Worm (Caenorhabditis elegans): ENCODE measurements around the gene mlt-3.

DNA sequence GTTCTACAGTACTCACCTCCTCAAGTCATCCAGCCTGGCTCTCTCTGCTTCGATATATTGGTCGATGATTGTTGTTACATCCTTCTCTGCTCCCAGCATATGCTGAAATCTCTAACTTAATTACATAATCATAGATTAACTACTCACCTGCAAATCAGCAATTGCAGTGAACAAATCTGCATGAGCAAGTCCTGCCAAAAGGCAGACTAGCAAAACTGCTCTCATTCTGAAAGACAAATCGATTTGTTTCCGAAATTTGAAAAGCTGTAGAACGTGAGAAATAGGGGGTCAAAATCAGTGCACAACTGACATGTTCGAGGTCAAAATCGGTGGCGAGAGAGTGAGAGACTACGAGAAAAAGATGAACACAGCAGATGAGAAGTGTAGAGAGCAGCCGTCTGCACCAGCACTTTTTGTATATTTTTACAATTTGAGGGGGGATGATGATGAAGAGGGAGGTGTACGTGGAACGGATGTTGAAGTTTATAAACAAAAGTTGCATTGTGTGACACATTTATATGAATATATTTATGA is 11.1 kb downstream of the mlt-3 start, which contains the start of gene phy-2:
- no peak for TF ChIP-seq unc-120 (tag; optimal IDR thresholded peaks at IDR 0.05; ENCODE audit: poor library complexity, severe bottlenecking)
- TF ChIP-seq tbx-8 (GFP tag; optimal IDR thresholded peaks at IDR 0.05), result no peak
- TF ChIP-seq nhr-237 (tag; optimal IDR thresholded peaks at IDR 0.05), result no peak
- TF ChIP-seq hlh-1 (tag; optimal IDR thresholded peaks at IDR 0.05), result peak; percentile 87
- no peak for TF ChIP-seq snpc-4 (tag; optimal IDR thresholded peaks at IDR 0.05)
- TF ChIP-seq unc-39 (tag; optimal IDR thresholded peaks at IDR 0.05), result no peak
- TF ChIP-seq bed-3 (GFP tag; optimal IDR thresholded peaks at IDR 0.05), result no peak
- no peak for TF ChIP-seq lsy-2 (tag; optimal IDR thresholded peaks at IDR 0.05)
- TF ChIP-seq mls-2 (tag; optimal IDR thresholded peaks at IDR 0.05), result no peak
- no peak for TF ChIP-seq lin-13 (tag; optimal IDR thresholded peaks at IDR 0.05)
- TF ChIP-seq mep-1 (tag; optimal IDR thresholded peaks at IDR 0.05), result no peak
- TF ChIP-seq nhr-28 (tag; optimal IDR thresholded peaks at IDR 0.05), result no peak
- TF ChIP-seq mab-5 (tag; optimal IDR thresholded peaks at IDR 0.05), result no peak

Data from whole organism, mixed stage, embryonic.